Fruit fly (Drosophila melanogaster): ENCODE measurements around the gene Hexo1.

dm6 chr3L:4286784-4287183 lies 1.7 kb upstream of the Hexo1 start, which contains the start of gene TfIIEbeta:
- no peak for TF ChIP-seq CTCF (optimal IDR thresholded peaks at IDR 0.05)
- no peak for TF ChIP-seq CG8478 (optimal IDR thresholded peaks at IDR 0.05)
